Fruit fly (Drosophila melanogaster): ENCODE data around the gene CG45263.

dm6 chr3R:8469716-8470393 lies 7.6 kb downstream of the CG45263 start:
- TF ChIP-seq CG8478 (optimal IDR thresholded peaks at IDR 0.05) (no peak), CTCF (optimal IDR thresholded peaks at IDR 0.05) (no peak)
